Fruit fly (Drosophila melanogaster) whole organism, embryonic: ENCODE results near the gene CG11986.
A peak's percentile ranks its signal among the peaks of the same experiment; 100 is the strongest.

ENCODE experiments used
- Aef1 ChIP-seq: fragments of 200-800 bp; sonication (Bioruptor generic); IDR thresholded peaks from 3 replicates; pipeline ENCODE4 v1.3.6; 2022; ENCODE audit warnings: missing biosample characterization, missing genetic modification characterization
- Atf6 ChIP-seq: fragments of 200-800 bp; sonication (Bioruptor generic); IDR thresholded peaks from 2 replicates; pipeline ENCODE4 v1.3.6; 2022; ENCODE audit warnings: missing biosample characterization, missing genetic modification characterization
- Blimp-1 ChIP-seq: fragments of 200-800 bp; sonication (Bioruptor generic); optimal IDR thresholded peaks from 3 replicates; lab custom pipeline; 2018; ENCODE audit warnings: missing biosample characterization, missing genetic modification characterization, mild to moderate bottlenecking, moderate library complexity, missing genetic modification reagents
- CG10462 ChIP-seq: fragments of 200-800 bp; sonication (Bioruptor generic); optimal IDR thresholded peaks from 2 replicates; lab custom pipeline; 2016; ENCODE audit warnings: missing biosample characterization, missing genetic modification characterization
- CG13296 ChIP-seq: fragments of 200-800 bp; sonication (Bioruptor generic); optimal IDR thresholded peaks from 3 replicates; lab custom pipeline; 2018; ENCODE audit warnings: missing biosample characterization, mild to moderate bottlenecking, missing genetic modification characterization
- CG13624 ChIP-seq: fragments of 200-800 bp; sonication (Bioruptor generic); optimal IDR thresholded peaks from 2 replicates; lab custom pipeline; 2016; ENCODE audit warnings: missing biosample characterization, missing genetic modification characterization
- CG17328 ChIP-seq: fragments of 200-800 bp; sonication (Bioruptor generic); IDR thresholded peaks from 2 replicates; pipeline ENCODE4 v1.3.6; 2022; ENCODE audit warnings: missing biosample characterization, missing genetic modification characterization
- CG17802 ChIP-seq: fragments of 200-800 bp; sonication (Bioruptor generic); optimal IDR thresholded peaks from 2 replicates; lab custom pipeline; 2018; ENCODE audit warnings: missing biosample characterization, mild to moderate bottlenecking, missing genetic modification characterization, moderate library complexity
- CG17912 ChIP-seq: fragments of 200-800 bp; sonication (Bioruptor generic); optimal IDR thresholded peaks from 2 replicates; lab custom pipeline; 2018; ENCODE audit warnings: missing biosample characterization, mild to moderate bottlenecking, missing genetic modification characterization
- CG2116 ChIP-seq: fragments of 200-800 bp; sonication (Bioruptor generic); optimal IDR thresholded peaks from 3 replicates; lab custom pipeline; 2018; ENCODE audit warnings: missing biosample characterization, mild to moderate bottlenecking, missing genetic modification characterization
- CG2120 ChIP-seq: fragments of 200-800 bp; sonication (Bioruptor generic); optimal IDR thresholded peaks from 3 replicates; lab custom pipeline; 2016; ENCODE audit warnings: missing biosample characterization, missing genetic modification characterization
- CG2199 ChIP-seq: fragments of 200-800 bp; sonication (Bioruptor generic); IDR thresholded peaks from 3 replicates; pipeline ENCODE4 v1.3.6; 2022; ENCODE audit warnings: missing biosample characterization, missing genetic modification characterization
- CG32532 ChIP-seq: fragments of 200-800 bp; sonication (Bioruptor generic); IDR thresholded peaks from 2 replicates; pipeline ENCODE4 v1.3.6; 2022; ENCODE audit warnings: missing biosample characterization, missing genetic modification characterization
- CG33557 ChIP-seq: fragments of 200-800 bp; sonication (Bioruptor generic); optimal IDR thresholded peaks from 2 replicates; lab custom pipeline; 2019; ENCODE audit warnings: missing biosample characterization, mild to moderate bottlenecking, missing genetic modification characterization, moderate library complexity
- CG4617 ChIP-seq: fragments of 200-800 bp; sonication (Bioruptor generic); optimal IDR thresholded peaks from 3 replicates; lab custom pipeline; 2016; ENCODE audit warnings: missing biosample characterization, missing genetic modification characterization, borderline replicate concordance
- CG6765 ChIP-seq: fragments of 200-800 bp; sonication (Bioruptor generic); optimal IDR thresholded peaks from 3 replicates; lab custom pipeline; 2017; ENCODE audit warnings: missing biosample characterization, mild to moderate bottlenecking, missing genetic modification characterization
- CG6791 ChIP-seq: fragments of 200-800 bp; sonication (Bioruptor generic); IDR thresholded peaks from 3 replicates; pipeline ENCODE4 v1.3.6; 2022; ENCODE audit warnings: missing biosample characterization, missing genetic modification characterization; ENCODE audit not compliant: partially characterized antibody
- CG8388 ChIP-seq: fragments of 200-800 bp; sonication (Bioruptor generic); optimal IDR thresholded peaks from 2 replicates; lab custom pipeline; 2019; ENCODE audit warnings: missing biosample characterization, mild to moderate bottlenecking, missing genetic modification characterization, moderate library complexity
- CG9437 ChIP-seq: fragments of 200-800 bp; sonication (Bioruptor generic); optimal IDR thresholded peaks from 2 replicates; lab custom pipeline; 2018; ENCODE audit warnings: missing biosample characterization, mild to moderate bottlenecking, missing genetic modification characterization
- Dll ChIP-seq: fragments of 200-800 bp; sonication (Bioruptor generic); IDR thresholded peaks from 4 replicates; pipeline ENCODE4 v1.3.6; 2022; ENCODE audit warnings: missing biosample characterization, missing genetic modification characterization; ENCODE audit not compliant: partially characterized antibody
- Dref ChIP-seq: fragments of 200-800 bp; sonication (Bioruptor generic); IDR thresholded peaks from 2 replicates; pipeline ENCODE4 v1.3.6; 2022; ENCODE audit warnings: missing biosample characterization, missing genetic modification characterization
- ERR ChIP-seq: fragments of 200-800 bp; sonication (Bioruptor generic); optimal IDR thresholded peaks from 2 replicates; lab custom pipeline; 2016; ENCODE audit warnings: missing biosample characterization, missing genetic modification characterization
- Eip74EF ChIP-seq, 2 experiments: fragments of 200-800 bp in 1 of 2; fragments of >200 bp in 1 of 2; sonication (Bioruptor generic) in 1 of 2; optimal IDR thresholded peaks; 2 replicates each; lab custom pipeline; 2017 to 2019; ENCODE audit warnings: missing biosample characterization in 2 of 2, missing genetic modification characterization in 2 of 2, mild to moderate bottlenecking in 1 of 2, moderate library complexity in 1 of 2
- Fer1 ChIP-seq: fragments of 200-800 bp; sonication (Bioruptor generic); optimal IDR thresholded peaks from 2 replicates; lab custom pipeline; 2017; ENCODE audit warnings: missing biosample characterization, mild to moderate bottlenecking, missing genetic modification characterization
- HLH54F ChIP-seq: fragments of 200-800 bp; sonication (Bioruptor generic); optimal IDR thresholded peaks from 3 replicates; lab custom pipeline; 2016; ENCODE audit warnings: missing biosample characterization, missing genetic modification characterization
- MBD-R2 ChIP-seq: fragments of 200-800 bp; sonication (Bioruptor generic); IDR thresholded peaks from 2 replicates; pipeline ENCODE4 v1.3.6; 2022; ENCODE audit warnings: missing biosample characterization, missing genetic modification characterization
- Med ChIP-seq: fragments of 200-800 bp; sonication (Bioruptor generic); peaks from one replicate; lab custom pipeline; 2016; ENCODE audit warnings: missing biosample characterization, missing genetic modification characterization, mild to moderate bottlenecking, inconsistent platforms, moderate library complexity
- Oaz ChIP-seq: fragments of 200-800 bp; sonication (Bioruptor generic); IDR thresholded peaks from 2 replicates; pipeline ENCODE4 v1.3.6; 2022; ENCODE audit warnings: missing biosample characterization, missing genetic modification characterization
- Opbp ChIP-seq: fragments of 200-800 bp; sonication (Bioruptor generic); IDR thresholded peaks from 3 replicates; pipeline ENCODE4 v1.3.6; 2022; ENCODE audit warnings: missing biosample characterization, missing genetic modification characterization; ENCODE audit not compliant: partially characterized antibody
- Sin3A ChIP-seq: fragments of >200 bp; optimal IDR thresholded peaks from 2 replicates; lab custom pipeline; 2018
- Sox100B ChIP-seq: fragments of 200-800 bp; sonication (Bioruptor generic); optimal IDR thresholded peaks from 3 replicates; lab custom pipeline; 2018; ENCODE audit warnings: missing biosample characterization, mild to moderate bottlenecking, missing genetic modification characterization
- YL-1 ChIP-seq: fragments of 200-800 bp; sonication (Bioruptor generic); optimal IDR thresholded peaks from 3 replicates; lab custom pipeline; 2017; ENCODE audit warnings: missing biosample characterization, mild to moderate bottlenecking, missing genetic modification characterization
- ap ChIP-seq: fragments of 200-800 bp; sonication (Bioruptor generic); IDR thresholded peaks from 2 replicates; pipeline ENCODE4 v1.3.6; 2022; ENCODE audit warnings: missing biosample characterization, missing genetic modification characterization
- br ChIP-seq: fragments of >200 bp; optimal IDR thresholded peaks from 2 replicates; lab custom pipeline; 2017
- dati ChIP-seq: fragments of 200-800 bp; sonication (Bioruptor generic); IDR thresholded peaks from 2 replicates; pipeline ENCODE4 v1.3.6; 2022; ENCODE audit warnings: missing biosample characterization, missing genetic modification characterization
- disco-r ChIP-seq: fragments of 200-800 bp; sonication (Bioruptor generic); optimal IDR thresholded peaks from 2 replicates; lab custom pipeline; 2016; ENCODE audit warnings: missing biosample characterization, missing genetic modification characterization
- ems ChIP-seq: fragments of 200-800 bp; sonication (Bioruptor generic); optimal IDR thresholded peaks from 3 replicates; lab custom pipeline; 2016; ENCODE audit warnings: missing biosample characterization, missing genetic modification characterization
- eyg ChIP-seq: fragments of 200-800 bp; sonication (Bioruptor generic); optimal IDR thresholded peaks from 3 replicates; lab custom pipeline; 2016; ENCODE audit warnings: missing biosample characterization, missing genetic modification characterization
- lmd ChIP-seq: fragments of 200-800 bp; sonication (Bioruptor generic); IDR thresholded peaks from 2 replicates; pipeline ENCODE4 v1.3.6; 2022; ENCODE audit warnings: missing biosample characterization, missing genetic modification characterization
- nerfin-1 ChIP-seq: fragments of 200-800 bp; sonication (Bioruptor generic); optimal IDR thresholded peaks from 3 replicates; lab custom pipeline; 2019; ENCODE audit warnings: missing biosample characterization, mild to moderate bottlenecking, missing genetic modification characterization, moderate library complexity
- otp ChIP-seq: fragments of 200-800 bp; sonication (Bioruptor generic); IDR thresholded peaks from 3 replicates; pipeline ENCODE4, ENCODE4 v1.3.6; 2022; ENCODE audit warnings: missing biosample characterization, missing genetic modification characterization
- prd ChIP-seq, 3 experiments: fragments of >200 bp in 2 of 3; fragments of 200-800 bp in 1 of 3; sonication (Bioruptor generic) in 1 of 3; optimal IDR thresholded peaks in 2 of 3; IDR thresholded peaks in 1 of 3; 2 replicates in 2 of 3; 3 replicates in 1 of 3; pipeline versions ENCODE4 v1.3.6 to Lab custom; 2017 to 2022; ENCODE audit warnings: missing biosample characterization in 1 of 3, missing genetic modification characterization in 1 of 3
- ro ChIP-seq: fragments of 200-800 bp; sonication (Bioruptor generic); IDR thresholded peaks from 2 replicates; pipeline ENCODE4 v1.3.6; 2022; ENCODE audit warnings: missing biosample characterization, missing genetic modification characterization
- sisA ChIP-seq: fragments of 200-800 bp; sonication (Bioruptor generic); IDR thresholded peaks from 2 replicates; pipeline ENCODE4 v1.3.6; 2022; ENCODE audit warnings: missing biosample characterization, missing genetic modification characterization
- slbo ChIP-seq: fragments of 200-800 bp; sonication (Bioruptor generic); IDR thresholded peaks from 2 replicates; pipeline ENCODE4 v1.3.6; 2022; ENCODE audit warnings: missing biosample characterization, missing genetic modification characterization
- slp2 ChIP-seq: fragments of 200-800 bp; sonication (Bioruptor generic); optimal IDR thresholded peaks from 2 replicates; lab custom pipeline; 2016; ENCODE audit warnings: missing biosample characterization, missing genetic modification characterization
- sr ChIP-seq: fragments of 200-800 bp; sonication (Bioruptor generic); IDR thresholded peaks from 3 replicates; pipeline ENCODE4 v1.3.6; 2022; ENCODE audit warnings: missing biosample characterization, missing genetic modification characterization
- tup ChIP-seq: fragments of 200-800 bp; sonication (Bioruptor generic); optimal IDR thresholded peaks from 2 replicates; lab custom pipeline; 2016; ENCODE audit warnings: missing biosample characterization, mild to moderate bottlenecking, missing genetic modification characterization, moderate library complexity
- tx ChIP-seq: fragments of 200-800 bp; sonication (Bioruptor generic); optimal IDR thresholded peaks from 2 replicates; lab custom pipeline; 2016; ENCODE audit warnings: missing biosample characterization, missing genetic modification characterization
- unc-4 ChIP-seq: fragments of 200-800 bp; sonication (Bioruptor generic); IDR thresholded peaks from 2 replicates; pipeline ENCODE4 v1.3.6; 2022; ENCODE audit warnings: missing biosample characterization, missing genetic modification characterization; ENCODE audit not compliant: partially characterized antibody

Gene CG11986

dm6 chr3R:8981209-8981996 is 33.8 kb upstream of the CG11986 start (continued):
- TF ChIP-seq CG2199 (peak; percentile 12; the same call in 1 of the 3 replicates), br (lab: Kevin White, UChicago) (no peak), tup (GFP tag; lab: Kevin White, UChicago) (no peak), sr (GFP tag; lab: Robert Waterston, UW) (0 out of 3 replicates have a peak, but pooled peaks have one; percentile 4), CG6791 (no peak), CG6765 (GFP tag; lab: Kevin White, UChicago) (no peak), eyg (GFP tag; lab: Kevin White, UChicago) (no peak), Sox100B (no peak), CG2120 (no peak), CG17802 (tag; lab: Kevin White, UChicago) (no peak), ro (no peak), slp2 (GFP tag; lab: Kevin White, UChicago) (no peak), Aef1 (no peak), Med (GFP tag; lab: Kevin White, UChicago) (peak; percentile 64), slbo (no peak)

- TF ChIP-seq CG9437 (GFP tag; lab: Kevin White, UChicago) (peak; percentile 16), CG17328 (GFP tag; lab: Robert Waterston, UW) (no peak), nerfin-1 (tag; lab: Kevin White, UChicago) (no peak), HLH54F (GFP tag; lab: Kevin White, UChicago) (no peak), ems (no peak), CG4617 (GFP tag; lab: Kevin White, UChicago) (no peak), Atf6 (GFP tag; lab: Robert Waterston, UW) (no peak), Sin3A (no peak), Blimp-1 (GFP tag; lab: Kevin White, UChicago) (no peak), CG13296 (no peak), disco-r (GFP tag; lab: Kevin White, UChicago) (no peak), YL-1 (GFP tag; lab: Kevin White, UChicago) (no peak), CG33557 (GFP tag; lab: Kevin White, UChicago) (no peak), tx (GFP tag; lab: Kevin White, UChicago) (no peak), Opbp (GFP tag; lab: Robert Waterston, UW) (0 out of 3 replicates have a peak, but pooled peaks have one; percentile 31), CG32532 (no peak), Oaz (GFP tag; lab: Robert Waterston, UW) (no peak), CG2116 (GFP tag; lab: Kevin White, UChicago) (peak; percentile 62), sisA (GFP tag; lab: Robert Waterston, UW) (no peak), ap (no peak), lmd (GFP tag; lab: Robert Waterston, UW) (no peak), Eip74EF (GFP tag; optimal IDR thresholded peaks at IDR 0.05; lab: Kevin White, UChicago) (no peak), Dll (0 out of 4 replicates have a peak, but pooled peaks have one; percentile 54), otp (GFP tag; lab: Robert Waterston, UW) (no peak), CG6765 (GFP tag; lab: Kevin White, UChicago) (no peak), CG13624 (GFP tag; lab: Kevin White, UChicago) (no peak), MBD-R2 (GFP tag; lab: Robert Waterston, UW) (peak; percentile 37; the same call in 1 of the 2 replicates), Dref (GFP tag; lab: Robert Waterston, UW) (peak; percentile 60), dati (GFP tag; lab: Robert Waterston, UW) (no peak), CG10462 (no peak), CG8388 (GFP tag; lab: Kevin White, UChicago) (no peak), ERR (GFP tag; lab: Kevin White, UChicago) (no peak), Fer1 (GFP tag; lab: Kevin White, UChicago) (no peak), unc-4 (GFP tag; lab: Robert Waterston, UW) (0 out of 2 replicates have a peak, but pooled peaks have one; percentile 11), prd (optimal IDR thresholded peaks at IDR 0.05; lab: Kevin White, UChicago) (no peak), prd (GFP tag; IDR thresholded peaks at IDR 0.05; lab: Robert Waterston, UW) (no peak), CG17912 (GFP tag; lab: Kevin White, UChicago) (no peak)
Observed at dm6 chr3R:8984141-8984540, 31.1 kb upstream of the CG11986 start, which contains the start of gene RagA-B. Gene RagA-B (minus strand): TSS chr3R:8984315.
